Worm (Caenorhabditis elegans) whole organism, midembryonic: ENCODE data around the gene pqn-18.

Experiments
- T22C8.4 ChIP-seq: fragments of 200-800 bp; sonication (Bioruptor generic); IDR thresholded peaks from 2 replicates; pipeline ENCODE4 v1.3.6; 2022; ENCODE audit warnings: missing genetic modification characterization, missing compliant biosample characterization
- flt-1 ChIP-seq: fragments of 200-800 bp; sonication (Bioruptor generic); IDR thresholded peaks from 2 replicates; pipeline ENCODE4 v1.3.6; 2022; ENCODE audit warnings: missing genetic modification characterization, missing compliant biosample characterization
- med-1 ChIP-seq: sonication (generic microtip); optimal IDR thresholded peaks from 2 replicates; lab custom pipeline; 2017; ENCODE audit warnings: missing genetic modification characterization, mild to moderate bottlenecking, missing compliant biosample characterization, antibody characterized with exemption, missing genetic modification reagents; ENCODE audit not compliant: insufficient read depth
- ztf-29 ChIP-seq: fragments of 200-800 bp; sonication (Bioruptor generic); IDR thresholded peaks from 2 replicates; pipeline ENCODE4 v1.3.6; 2022; ENCODE audit warnings: missing genetic modification reagents, missing genetic modification characterization, missing compliant biosample characterization

DNA sequence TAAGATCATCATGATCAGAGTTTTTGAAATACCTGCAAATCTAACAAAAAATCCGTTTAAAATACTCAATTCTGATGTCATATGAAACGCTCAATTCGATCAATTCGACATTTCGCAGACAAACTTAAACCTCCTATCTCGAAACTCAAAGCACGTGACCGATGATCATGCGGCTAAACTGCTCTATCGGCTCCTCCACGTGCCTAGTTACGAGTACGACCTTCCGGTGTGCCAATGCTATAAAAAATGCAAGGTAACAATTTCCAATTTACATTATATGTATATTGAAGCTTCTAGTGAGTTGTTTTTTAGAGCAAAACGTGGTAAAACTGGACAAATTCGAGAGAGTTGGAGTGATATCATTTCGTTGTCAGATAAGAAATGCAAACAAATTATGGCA, 3.6 kb downstream of the pqn-18 start:
- TF ChIP-seq flt-1 (GFP tag; lab: Robert Waterston, UW) (no peak), med-1 (no peak), ztf-29 (no peak), T22C8.4 (GFP tag; lab: Robert Waterston, UW) (no peak)
